Worm (Caenorhabditis elegans): ENCODE data around the gene ttr-1.

DNA sequence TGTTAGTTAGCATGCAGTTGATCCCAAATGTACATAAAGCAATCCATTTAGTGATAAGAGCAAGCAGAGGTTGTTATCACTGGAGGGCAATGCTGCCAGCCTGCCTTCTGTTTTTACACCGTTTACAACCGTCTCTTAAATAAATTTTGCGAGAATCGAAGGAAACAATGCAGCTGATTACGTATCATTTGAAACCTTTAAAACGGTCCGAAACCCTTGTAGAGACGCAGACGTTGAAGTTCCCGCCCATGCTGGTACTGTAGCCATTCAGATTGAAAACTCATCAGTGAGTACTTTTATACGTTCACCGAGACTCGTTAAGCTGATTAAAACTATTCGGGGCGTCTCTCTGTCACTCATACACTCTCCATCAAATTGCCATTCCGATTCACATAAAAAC, 1.5 kb downstream of the ttr-1 start:
- no peak for TF ChIP-seq ztf-3 (GFP tag; optimal IDR thresholded peaks at IDR 0.05)
- no peak for TF ChIP-seq egl-18 (GFP tag; IDR thresholded peaks at IDR 0.05)
- TF ChIP-seq madf-6 (GFP tag; IDR thresholded peaks at IDR 0.05): no peak
- TF ChIP-seq B0019.2 (GFP tag; conservative IDR thresholded peaks at IDR 0.05): no peak
- no peak for TF ChIP-seq lin-54 (GFP tag; optimal IDR thresholded peaks at IDR 0.05)
- TF ChIP-seq efl-1 (GFP tag; optimal IDR thresholded peaks at IDR 0.05): no peak
- no peak for TF ChIP-seq snpc-4 (GFP tag; optimal IDR thresholded peaks at IDR 0.05)
- no peak for TF ChIP-seq snpc-4 (tag; optimal IDR thresholded peaks at IDR 0.05)

All from whole organism, young adult.